Worm (Caenorhabditis elegans): ENCODE data around the gene F40G9.6.

DNA sequence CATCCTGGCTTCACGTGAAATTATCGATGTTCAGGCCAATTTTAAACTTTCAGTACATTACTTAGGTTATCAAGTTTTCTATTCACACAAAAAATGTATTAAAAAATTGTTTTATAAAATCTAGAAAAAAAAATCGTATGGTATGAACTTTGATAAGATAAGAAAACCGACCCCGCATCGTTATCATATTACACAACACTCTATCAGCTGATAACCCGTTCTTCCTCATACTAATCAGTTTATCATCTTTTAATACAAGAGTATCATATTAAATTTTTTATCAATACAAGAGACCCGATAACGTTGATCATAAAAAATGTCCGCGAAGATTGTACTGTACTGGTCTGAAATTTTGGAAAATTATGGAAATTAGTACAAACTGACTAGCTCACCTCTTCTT lies 25.2 kb upstream of the F40G9.6 start:
- TF ChIP-seq elt-2 (tag; optimal IDR thresholded peaks at IDR 0.05): peak; percentile 100
- TF ChIP-seq nhr-47 (tag; optimal IDR thresholded peaks at IDR 0.05): no peak
- TF ChIP-seq zag-1 (tag; optimal IDR thresholded peaks at IDR 0.05): no peak
- TF ChIP-seq snpc-4 (tag; optimal IDR thresholded peaks at IDR 0.05): no peak
